Fruit fly (Drosophila melanogaster): ENCODE measurements around the gene CG14238.

dm6 chr3R:26454494-26454893, 3.6 kb upstream of the CG14238 start, which contains the start of gene CG43117:
- TF ChIP-seq disco-r (GFP tag; optimal IDR thresholded peaks at IDR 0.05) (no peak), sr (GFP tag; IDR thresholded peaks at IDR 0.05) (no peak)

Data from whole organism, embryonic.